Fruit fly (Drosophila melanogaster) whole organism, embryonic: ENCODE results near the gene CG45066.

Source experiments
- ATbp ChIP-seq: fragments of 200-800 bp; sonication (Bioruptor generic); optimal IDR thresholded peaks from 2 replicates; lab custom pipeline; 2017; ENCODE audit warnings: missing biosample characterization, mild to moderate bottlenecking, missing genetic modification characterization, missing genetic modification reagents
- Bdp1 ChIP-seq: fragments of 200-800 bp; sonication (Bioruptor generic); optimal IDR thresholded peaks from 3 replicates; lab custom pipeline; 2016; ENCODE audit warnings: missing biosample characterization, missing genetic modification characterization
- CG10959 ChIP-seq: fragments of 200-800 bp; sonication (Bioruptor generic); IDR thresholded peaks from 2 replicates; pipeline ENCODE4 v1.3.6; 2022; ENCODE audit warnings: missing biosample characterization, missing genetic modification characterization
- CG11696 ChIP-seq: fragments of 200-800 bp; sonication (Bioruptor generic); IDR thresholded peaks from 2 replicates; pipeline ENCODE4 v1.3.6; 2022; ENCODE audit warnings: missing biosample characterization, missing genetic modification characterization
- CG12299 ChIP-seq: fragments of 200-800 bp; sonication (Bioruptor generic); optimal IDR thresholded peaks from 2 replicates; lab custom pipeline; 2018; ENCODE audit warnings: missing biosample characterization, mild to moderate bottlenecking, missing genetic modification characterization
- CG12744 ChIP-seq: fragments of 200-800 bp; sonication (Bioruptor generic); optimal IDR thresholded peaks from 2 replicates; lab custom pipeline; 2016; ENCODE audit warnings: missing biosample characterization, missing genetic modification characterization
- CG15011 ChIP-seq: fragments of 200-800 bp; sonication (Bioruptor generic); optimal IDR thresholded peaks from 3 replicates; lab custom pipeline; 2018; ENCODE audit warnings: missing biosample characterization, mild to moderate bottlenecking, missing genetic modification characterization
- CG15514 ChIP-seq: fragments of 200-800 bp; sonication (Bioruptor generic); optimal IDR thresholded peaks from 3 replicates; lab custom pipeline; 2017; ENCODE audit warnings: missing biosample characterization, missing genetic modification characterization, mild to moderate bottlenecking, moderate library complexity, missing genetic modification reagents
- CG17328 ChIP-seq: fragments of 200-800 bp; sonication (Bioruptor generic); IDR thresholded peaks from 2 replicates; pipeline ENCODE4 v1.3.6; 2022; ENCODE audit warnings: missing biosample characterization, missing genetic modification characterization
- CG17568 ChIP-seq: fragments of 200-800 bp; sonication (Bioruptor generic); optimal IDR thresholded peaks from 2 replicates; lab custom pipeline; 2018; ENCODE audit warnings: missing biosample characterization, mild to moderate bottlenecking, missing genetic modification characterization, moderate library complexity
- CG18619 ChIP-seq: fragments of 200-800 bp; sonication (Bioruptor generic); optimal IDR thresholded peaks from 3 replicates; lab custom pipeline; 2017; ENCODE audit warnings: missing biosample characterization, mild to moderate bottlenecking, missing genetic modification characterization
- CG18764 ChIP-seq: fragments of 200-800 bp; sonication (Bioruptor generic); optimal IDR thresholded peaks from 3 replicates; lab custom pipeline; 2016; ENCODE audit warnings: missing biosample characterization, missing genetic modification characterization
- CG2129 ChIP-seq: fragments of 200-800 bp; sonication (Bioruptor generic); IDR thresholded peaks from 2 replicates; pipeline ENCODE4 v1.3.6; 2022; ENCODE audit warnings: missing biosample characterization, missing genetic modification characterization; ENCODE audit not compliant: partially characterized antibody
- CG32767 ChIP-seq: fragments of 200-800 bp; sonication (Bioruptor generic); IDR thresholded peaks from 2 replicates; pipeline ENCODE4 v1.3.6; 2022; ENCODE audit warnings: missing biosample characterization, missing genetic modification characterization
- CG4424 ChIP-seq: fragments of 200-800 bp; sonication (Bioruptor generic); optimal IDR thresholded peaks from 3 replicates; lab custom pipeline; 2016; ENCODE audit warnings: missing biosample characterization, missing genetic modification characterization
- CG5180 ChIP-seq: fragments of 200-800 bp; sonication (Bioruptor generic); optimal IDR thresholded peaks from 3 replicates; lab custom pipeline; 2017; ENCODE audit warnings: missing biosample characterization, missing genetic modification characterization, mild to moderate bottlenecking, moderate library complexity, missing genetic modification reagents
- CG6175 ChIP-seq: fragments of 200-800 bp; sonication (Bioruptor generic); IDR thresholded peaks from 3 replicates; pipeline ENCODE4 v1.3.6; 2022; ENCODE audit warnings: missing biosample characterization, missing genetic modification characterization
- CG6654 ChIP-seq: fragments of 200-800 bp; sonication (Bioruptor generic); optimal IDR thresholded peaks from 2 replicates; lab custom pipeline; 2017; ENCODE audit warnings: missing biosample characterization, mild to moderate bottlenecking, missing genetic modification characterization
- CG7928 ChIP-seq: fragments of 200-800 bp; sonication (Bioruptor generic); optimal IDR thresholded peaks from 2 replicates; lab custom pipeline; 2017; ENCODE audit warnings: missing biosample characterization, mild to moderate bottlenecking, missing genetic modification characterization
- CoRest ChIP-seq: fragments of 200-800 bp; sonication (Bioruptor generic); optimal IDR thresholded peaks from 3 replicates; lab custom pipeline; 2018; ENCODE audit warnings: missing biosample characterization, mild to moderate bottlenecking, missing genetic modification characterization, moderate library complexity
- D ChIP-seq, 2 experiments: fragments of 200-800 bp in 1 of 2; fragments of >200 bp in 1 of 2; sonication (Bioruptor generic) in 1 of 2; optimal IDR thresholded peaks; 2 replicates in 1 of 2; 3 replicates in 1 of 2; lab custom pipeline; 2017; ENCODE audit warnings: mild to moderate bottlenecking in 1 of 2, missing biosample characterization in 1 of 2, missing genetic modification characterization in 1 of 2, missing genetic modification reagents in 1 of 2
- H2.0 ChIP-seq: fragments of 200-800 bp; sonication (Bioruptor generic); IDR thresholded peaks from 2 replicates; pipeline ENCODE4 v1.3.6; 2022; ENCODE audit warnings: missing biosample characterization, missing genetic modification characterization
- Hr3 ChIP-seq: fragments of 200-800 bp; sonication (Bioruptor generic); optimal IDR thresholded peaks from 3 replicates; lab custom pipeline; 2016; ENCODE audit warnings: missing biosample characterization, missing genetic modification characterization
- Meics ChIP-seq: fragments of 200-800 bp; sonication (Bioruptor generic); optimal IDR thresholded peaks from 2 replicates; lab custom pipeline; 2017; ENCODE audit warnings: missing biosample characterization, mild to moderate bottlenecking, missing genetic modification characterization
- NC2β ChIP-seq: fragments of 200-800 bp; sonication (Bioruptor generic); optimal IDR thresholded peaks from 2 replicates; lab custom pipeline; 2016; ENCODE audit warnings: missing biosample characterization, missing genetic modification characterization
- NfI ChIP-seq: fragments of 200-800 bp; sonication (Bioruptor generic); optimal IDR thresholded peaks from 3 replicates; lab custom pipeline; 2018; ENCODE audit warnings: missing biosample characterization, mild to moderate bottlenecking, missing genetic modification characterization, moderate library complexity
- Oli ChIP-seq: fragments of 200-800 bp; sonication (Bioruptor generic); optimal IDR thresholded peaks from 2 replicates; lab custom pipeline; 2018; ENCODE audit warnings: missing biosample characterization, mild to moderate bottlenecking, missing genetic modification characterization, moderate library complexity
- Optix ChIP-seq: fragments of 200-800 bp; sonication (Bioruptor generic); IDR thresholded peaks from 3 replicates; pipeline ENCODE4 v1.3.6; 2022; ENCODE audit warnings: missing biosample characterization, missing genetic modification characterization
- amos ChIP-seq: fragments of 200-800 bp; sonication (Bioruptor generic); IDR thresholded peaks from 2 replicates; pipeline ENCODE4 v1.3.6; 2022; ENCODE audit warnings: missing biosample characterization, missing genetic modification characterization; ENCODE audit not compliant: partially characterized antibody
- bbx ChIP-seq: fragments of 200-800 bp; sonication (Bioruptor generic); IDR thresholded peaks from 2 replicates; pipeline ENCODE4 v1.3.6; 2022; ENCODE audit warnings: missing biosample characterization, missing genetic modification characterization; ENCODE audit not compliant: partially characterized antibody
- bigmax ChIP-seq: fragments of 200-800 bp; sonication (Bioruptor generic); optimal IDR thresholded peaks from 2 replicates; lab custom pipeline; 2018; ENCODE audit warnings: missing biosample characterization, mild to moderate bottlenecking, missing genetic modification characterization
- cg ChIP-seq: fragments of 200-800 bp; sonication (Bioruptor generic); optimal IDR thresholded peaks from 3 replicates; lab custom pipeline; 2019; ENCODE audit warnings: missing biosample characterization, mild to moderate bottlenecking, missing genetic modification characterization, moderate library complexity
- corto ChIP-seq: fragments of 200-800 bp; sonication (Bioruptor generic); optimal IDR thresholded peaks from 2 replicates; lab custom pipeline; 2016; ENCODE audit warnings: missing biosample characterization, mild to moderate bottlenecking, missing genetic modification characterization, moderate library complexity
- croc ChIP-seq: fragments of 200-800 bp; sonication (Bioruptor generic); conservative IDR thresholded peaks from 3 replicates; pipeline ENCODE4 v1.3.6; 2022; ENCODE audit warnings: missing biosample characterization, missing genetic modification characterization
- dm ChIP-seq: fragments of 200-800 bp; sonication (Bioruptor generic); optimal IDR thresholded peaks from 3 replicates; lab custom pipeline; 2016; ENCODE audit warnings: missing biosample characterization, missing genetic modification characterization
- ems ChIP-seq: fragments of 200-800 bp; sonication (Bioruptor generic); optimal IDR thresholded peaks from 3 replicates; lab custom pipeline; 2016; ENCODE audit warnings: missing biosample characterization, missing genetic modification characterization
- ftz-f1 ChIP-seq: fragments of 200-800 bp; sonication (Bioruptor generic); optimal IDR thresholded peaks from 2 replicates; lab custom pipeline; 2016; ENCODE audit warnings: missing biosample characterization, missing genetic modification characterization
- fu2 ChIP-seq: fragments of 200-800 bp; sonication (Bioruptor generic); optimal IDR thresholded peaks from 2 replicates; lab custom pipeline; 2016; ENCODE audit warnings: missing biosample characterization, missing genetic modification characterization
- insv ChIP-seq, 2 experiments: fragments of 200-800 bp; sonication (Bioruptor generic); optimal IDR thresholded peaks; 3 replicates each; lab custom pipeline; 2016 to 2018; ENCODE audit warnings: missing biosample characterization in 2 of 2, missing genetic modification characterization in 2 of 2
- nmo ChIP-seq: fragments of 200-800 bp; sonication (Bioruptor generic); optimal IDR thresholded peaks from 2 replicates; lab custom pipeline; 2018; ENCODE audit warnings: missing biosample characterization, mild to moderate bottlenecking, missing genetic modification characterization, moderate library complexity
- pan ChIP-seq, 4 experiments: fragments of >200 bp in 3 of 4; fragments of 200-800 bp in 1 of 4; sonication (Bioruptor generic) in 1 of 4; optimal IDR thresholded peaks in 3 of 4; IDR thresholded peaks in 1 of 4; 2 replicates each; pipeline versions ENCODE4 v1.3.6 to Lab custom; 2017 to 2022; ENCODE audit warnings: missing biosample characterization in 2 of 4, missing genetic modification characterization in 2 of 4, mixed read lengths in 1 of 4
- scrt ChIP-seq: fragments of 200-800 bp; sonication (Bioruptor generic); optimal IDR thresholded peaks from 2 replicates; lab custom pipeline; 2018; ENCODE audit warnings: missing biosample characterization, mild to moderate bottlenecking, missing genetic modification characterization, moderate library complexity
- slbo ChIP-seq: fragments of 200-800 bp; sonication (Bioruptor generic); IDR thresholded peaks from 2 replicates; pipeline ENCODE4 v1.3.6; 2022; ENCODE audit warnings: missing biosample characterization, missing genetic modification characterization
- sna ChIP-seq: fragments of 200-800 bp; sonication (Bioruptor generic); IDR thresholded peaks from 2 replicates; pipeline ENCODE4 v1.3.6; 2022; ENCODE audit warnings: missing biosample characterization, missing genetic modification characterization; ENCODE audit not compliant: partially characterized antibody
- z ChIP-seq: fragments of 200-800 bp; sonication (Bioruptor generic); IDR thresholded peaks from 3 replicates; pipeline ENCODE4 v1.3.6; 2022; ENCODE audit warnings: missing biosample characterization, missing genetic modification characterization
- zfh1 ChIP-seq: fragments of 200-800 bp; sonication (Bioruptor generic); IDR thresholded peaks from 3 replicates; pipeline ENCODE4 v1.3.6; 2022; ENCODE audit warnings: missing biosample characterization, missing genetic modification characterization

The CG45066 gene

DNA sequence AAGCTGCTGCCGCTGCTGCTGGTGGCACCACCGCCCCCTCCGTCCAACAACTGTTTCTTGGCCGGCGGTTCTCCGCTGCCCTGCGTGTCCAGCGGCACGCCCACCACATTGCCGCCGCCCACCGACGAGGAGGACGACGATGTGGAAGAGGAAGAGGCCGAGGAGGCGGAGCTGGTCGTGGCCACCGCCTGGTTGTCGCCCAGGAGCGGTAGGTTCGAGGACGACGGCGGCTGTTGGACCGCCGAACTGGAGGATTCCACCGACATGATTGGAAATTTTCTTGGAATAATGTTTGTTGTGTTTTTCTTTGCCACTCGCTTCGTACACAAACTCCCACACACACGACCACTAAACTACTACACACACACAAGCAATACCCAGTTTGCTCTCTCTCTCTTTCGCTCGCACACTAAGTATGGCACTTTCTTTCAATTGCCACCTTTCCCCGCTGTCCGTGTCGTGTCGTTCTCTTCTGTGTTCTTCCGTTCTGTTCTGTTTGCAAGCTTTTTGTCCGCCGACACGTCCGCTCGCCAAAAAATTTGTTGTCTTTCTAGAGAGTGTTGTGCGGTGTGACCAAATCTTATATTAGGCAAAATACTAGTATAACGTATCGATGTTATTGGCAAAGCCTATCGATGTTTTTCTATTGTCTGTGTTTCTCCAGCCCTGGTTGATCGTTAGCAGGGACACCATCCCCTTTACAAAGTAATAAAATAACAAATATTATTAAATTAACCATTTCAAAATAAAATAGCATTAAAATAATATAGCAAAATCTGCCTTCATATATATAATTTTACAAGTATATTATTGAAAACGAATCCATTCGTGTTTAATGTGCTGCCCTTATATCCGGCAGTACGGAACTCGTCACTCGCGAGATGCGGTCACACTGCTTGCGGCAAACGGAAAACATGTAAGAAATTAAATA lies 40.5 kb downstream of the CG45066 start, which contains the start of the genes CG32486 and PAN3:
CG32486 (minus strand) TSS at position 566 of the 931 bp plus-strand sequence.
PAN3 (plus strand) TSS at position 860 of the 931 bp plus-strand sequence.
- TF ChIP-seq dm (GFP tag; lab: Kevin White, UChicago) (peak; percentile 15), pan (optimal IDR thresholded peaks at IDR 0.05; lab: Kevin White, UChicago) (no peak), pan (GFP tag; optimal IDR thresholded peaks at IDR 0.05 in 1 of 2, IDR thresholded peaks at IDR 0.05 in 1 of 2) (no peak), Meics (peak; percentile 33), ftz-f1 (GFP tag; lab: Kevin White, UChicago) (peak; percentile 77), zfh1 (GFP tag; lab: Robert Waterston, UW) (peak; percentile 55; the same call in 1 of the 3 replicates), bbx (peak; percentile 84), CG7928 (GFP tag; lab: Kevin White, UChicago) (peak; percentile 94), amos (GFP tag; lab: Robert Waterston, UW) (peak; percentile 92), sna (GFP tag; lab: Robert Waterston, UW) (peak; percentile 76; the same call in 1 of the 2 replicates), CG17568 (GFP tag; lab: Kevin White, UChicago) (no peak), CG5180 (GFP tag; lab: Kevin White, UChicago) (peak; percentile 19), scrt (GFP tag; lab: Kevin White, UChicago) (peak; percentile 67), bigmax (GFP tag; lab: Kevin White, UChicago) (peak; percentile 43), CG2129 (GFP tag; lab: Robert Waterston, UW) (peak; percentile 71), Optix (peak; percentile 32; the same call in 1 of the 3 replicates), CG15011 (GFP tag; lab: Kevin White, UChicago) (peak; percentile 11), z (GFP tag; lab: Robert Waterston, UW) (no peak), D (optimal IDR thresholded peaks at IDR 0.05; lab: Kevin White, UChicago) (no peak), D (GFP tag; optimal IDR thresholded peaks at IDR 0.05; lab: Kevin White, UChicago) (peak; percentile 38), ATbp (peak; percentile 21), NfI (peak; percentile 45), Oli (peak; percentile 9), slbo (GFP tag; lab: Robert Waterston, UW) (no peak; the same call in 1 of the 2 replicates), cg (GFP tag; lab: Kevin White, UChicago) (peak; percentile 88), Hr3 (peak; percentile 15), CG32767 (no peak), H2.0 (GFP tag; lab: Robert Waterston, UW) (0 out of 2 replicates have a peak, but pooled peaks have one; percentile 18), corto (peak; percentile 2), CG12744 (GFP tag; lab: Kevin White, UChicago) (peak; percentile 5), fu2 (GFP tag; lab: Kevin White, UChicago) (no peak), CG18764 (peak; percentile 26), CG17328 (peak; percentile 53), CG18619 (GFP tag; lab: Kevin White, UChicago) (peak; percentile 22), NC2β (GFP tag; lab: Kevin White, UChicago) (peak; percentile 59), insv (GFP tag; optimal IDR thresholded peaks at IDR 0.05; lab: Kevin White, UChicago) (peak in 1 of 2 experiments; percentile 59), Bdp1 (GFP tag; lab: Kevin White, UChicago) (no peak), CG4424 (GFP tag; lab: Kevin White, UChicago) (peak; percentile 42), CG6654 (GFP tag; lab: Kevin White, UChicago) (no peak), CG15514 (GFP tag; lab: Kevin White, UChicago) (peak; percentile 70), CG11696 (no peak), ems (peak; percentile 26), nmo (GFP tag; lab: Kevin White, UChicago) (peak; percentile 83), croc (GFP tag; lab: Robert Waterston, UW) (no peak), CG12299 (peak; percentile 59), CoRest (tag; lab: Kevin White, UChicago) (peak; percentile 76), CG6175 (GFP tag; lab: Robert Waterston, UW) (no peak; the same call in 2 of the 3 replicates), CG10959 (no peak)
